Fruit fly (Drosophila melanogaster): Measurements from ENCODE around the gene tank.

DNA sequence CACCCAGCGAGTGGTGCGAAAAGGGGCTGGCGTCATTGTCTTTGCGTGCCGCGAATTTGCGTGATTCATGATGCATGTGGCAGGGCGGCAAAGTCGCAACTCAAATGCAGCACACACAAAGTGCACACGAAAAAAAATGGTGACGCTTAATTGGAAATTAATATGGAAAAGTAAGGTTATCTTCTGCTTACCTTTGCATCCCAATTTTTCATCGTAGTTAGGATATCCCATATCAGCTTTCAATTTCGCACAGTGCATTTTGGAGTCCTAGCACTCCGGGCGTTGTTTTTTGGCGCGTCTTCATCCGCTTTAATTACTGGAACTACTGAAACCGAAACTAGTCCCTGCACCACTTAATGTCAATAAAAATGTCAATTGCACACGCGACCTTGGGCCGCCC, 17.8 kb downstream of the tank start:
- TF ChIP-seq Sin3A (optimal IDR thresholded peaks at IDR 0.05) (no peak), psq (optimal IDR thresholded peaks at IDR 0.05) (no peak), ttk (optimal IDR thresholded peaks at IDR 0.05) (no peak), insv (optimal IDR thresholded peaks at IDR 0.05) (no peak), Myc (optimal IDR thresholded peaks at IDR 0.05) (no peak)

Measured in Kc167 (cell line).